Worm (Caenorhabditis elegans): Measurements from ENCODE around the gene srx-47.
A peak's percentile ranks its signal among the peaks of the same experiment; 100 is the strongest.

Gene srx-47

DNA sequence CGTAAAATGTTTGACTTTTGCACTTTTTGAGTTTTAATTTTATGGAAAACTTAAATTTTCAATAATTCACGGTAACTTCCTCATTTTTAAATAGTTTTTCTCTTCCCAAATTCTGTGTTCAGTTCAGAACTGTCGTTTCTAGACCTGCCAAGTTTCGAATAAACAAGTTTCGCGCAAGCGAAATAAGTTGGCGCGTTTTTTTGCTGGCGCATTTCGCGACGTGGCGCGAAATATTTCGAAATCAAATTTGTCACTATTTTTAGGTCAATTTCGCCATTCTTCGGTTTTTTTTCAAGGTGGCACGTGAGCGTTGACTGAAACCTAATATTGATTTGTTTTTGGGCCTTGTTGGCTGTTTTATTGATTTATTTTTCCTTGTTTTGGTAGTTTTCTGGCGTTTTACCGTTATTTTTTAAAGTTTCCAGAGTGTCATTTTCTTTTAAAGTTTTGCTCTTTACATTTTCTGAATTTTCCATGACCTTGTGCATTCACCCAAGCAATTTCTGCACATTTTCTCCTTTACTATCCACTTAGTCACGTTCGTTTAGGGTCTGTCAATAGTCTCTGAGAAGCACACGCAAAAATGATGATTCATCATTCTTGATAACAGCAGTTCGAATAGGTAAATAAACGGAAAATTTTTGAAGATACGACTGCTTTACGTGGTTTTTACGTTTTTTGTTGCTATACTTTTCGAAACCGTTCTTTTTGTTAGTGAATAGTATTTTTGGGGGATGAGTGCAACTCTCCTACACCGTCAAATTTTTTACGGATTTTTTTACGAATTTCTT is 32.9 kb downstream of the srx-47 start (continued):
- TF ChIP-seq hlh-12 (tag; optimal IDR thresholded peaks at IDR 0.05), result no peak
- TF ChIP-seq lin-26 (GFP tag; IDR thresholded peaks at IDR 0.05), result no peak
- TF ChIP-seq ztf-28 (GFP tag; IDR thresholded peaks at IDR 0.05), result 0 out of 2 replicates have a peak, but pooled peaks have one; percentile 80
- peak in 2 of 3 experiments; percentile 16 to 77 for TF ChIP-seq lin-35 (GFP tag; optimal IDR thresholded peaks at IDR 0.05)
- TF ChIP-seq nhr-90 (tag; optimal IDR thresholded peaks at IDR 0.05), result no peak
- no peak for TF ChIP-seq zim-3 (tag; optimal IDR thresholded peaks at IDR 0.05)
- no peak for TF ChIP-seq K12H6.12 (tag; optimal IDR thresholded peaks at IDR 0.05)
- peak; percentile 94 for TF ChIP-seq dox-1 (GFP tag; IDR thresholded peaks at IDR 0.05)
- TF ChIP-seq fkh-3 (tag; optimal IDR thresholded peaks at IDR 0.05), result no peak
- TF ChIP-seq hsf-1 (GFP tag; IDR thresholded peaks at IDR 0.05), result peak; percentile 89
- no peak for TF ChIP-seq nhr-80 (tag; optimal IDR thresholded peaks at IDR 0.05)
- no peak for TF ChIP-seq F57A8.1 (GFP tag; optimal IDR thresholded peaks at IDR 0.05)
- TF ChIP-seq let-607 (tag; optimal IDR thresholded peaks at IDR 0.05), result no peak
- TF ChIP-seq mel-28 (tag; optimal IDR thresholded peaks at IDR 0.05; ENCODE audit: borderline replicate concordance), result no peak
- peak; percentile 71 for TF ChIP-seq cebp-1 (GFP tag; IDR thresholded peaks at IDR 0.05)
- TF ChIP-seq cebp-1 (tag; optimal IDR thresholded peaks at IDR 0.05), result peak; percentile 82
- peak; percentile 83 for TF ChIP-seq tlf-1 (GFP tag; optimal IDR thresholded peaks at IDR 0.05)
- no peak for TF ChIP-seq B0261.1 (tag; optimal IDR thresholded peaks at IDR 0.05)
- TF ChIP-seq rec-8 (tag; optimal IDR thresholded peaks at IDR 0.05), result no peak
- TF ChIP-seq rpc-1 (optimal IDR thresholded peaks at IDR 0.05), result no peak
- peak; percentile 5 for TF ChIP-seq rpc-1 (tag; optimal IDR thresholded peaks at IDR 0.05)
- TF ChIP-seq Y95B8A.8 (GFP tag; IDR thresholded peaks at IDR 0.05), result peak; percentile 91; the same call in 1 of the 2 replicates
- peak; percentile 100 for TF ChIP-seq madf-8 (GFP tag; conservative IDR thresholded peaks at IDR 0.05)
- TF ChIP-seq Y56A3A.18 (GFP tag; IDR thresholded peaks at IDR 0.05), result no peak
- peak; percentile 82 for TF ChIP-seq F49E8.2 (tag; optimal IDR thresholded peaks at IDR 0.05; ENCODE audit: insufficient read depth)
- no peak for TF ChIP-seq ceh-27 (GFP tag; optimal IDR thresholded peaks at IDR 0.05)
- TF ChIP-seq efl-1 (GFP tag; optimal IDR thresholded peaks at IDR 0.05), result peak; percentile 99
- TF ChIP-seq hmg-1.2 (GFP tag; IDR thresholded peaks at IDR 0.05), result peak; percentile 67; the same call in 1 of the 2 replicates
- TF ChIP-seq D2030.7 (GFP tag; IDR thresholded peaks at IDR 0.05), result peak; percentile 98; the same call in 1 of the 2 replicates
- TF ChIP-seq madf-3 (GFP tag; IDR thresholded peaks at IDR 0.05), result peak; percentile 92
- no peak for TF ChIP-seq nhr-120 (GFP tag; IDR thresholded peaks at IDR 0.05)
- no peak for TF ChIP-seq Y67H2A.10 (GFP tag; conservative IDR thresholded peaks at IDR 0.05)
- peak; percentile 94 for TF ChIP-seq snpc-3.4 (tag; optimal IDR thresholded peaks at IDR 0.05)
- no peak for TF ChIP-seq nfya-2 (GFP tag; IDR thresholded peaks at IDR 0.05)
- TF ChIP-seq madf-6 (GFP tag; IDR thresholded peaks at IDR 0.05), result peak; percentile 100
- 0 out of 2 replicates have a peak, but pooled peaks have one; percentile 75 for TF ChIP-seq aptf-3 (GFP tag; IDR thresholded peaks at IDR 0.05)
- no peak for TF ChIP-seq T26A5.8 (tag; optimal IDR thresholded peaks at IDR 0.05)
- TF ChIP-seq ztf-26 (tag; optimal IDR thresholded peaks at IDR 0.05), result no peak
- no peak for TF ChIP-seq unc-62 (GFP tag; optimal IDR thresholded peaks at IDR 0.05)
- TF ChIP-seq dpl-1 (GFP tag; optimal IDR thresholded peaks at IDR 0.05), result peak; percentile 98
- no peak for TF ChIP-seq F22D6.2 (tag; optimal IDR thresholded peaks at IDR 0.05)
- TF ChIP-seq let-526 (GFP tag; IDR thresholded peaks at IDR 0.05), result no peak
- no peak; the same call in 1 of the 2 replicates for TF ChIP-seq ceh-100 (GFP tag; IDR thresholded peaks at IDR 0.05)
- TF ChIP-seq F23B12.7 (tag; optimal IDR thresholded peaks at IDR 0.05; ENCODE audit: insufficient read depth), result no peak
- TF ChIP-seq pha-4 (tag; optimal IDR thresholded peaks at IDR 0.05), result no peak
- no peak for TF ChIP-seq zfh-2 (GFP tag; conservative IDR thresholded peaks at IDR 0.05)
- no peak for TF ChIP-seq egl-18 (GFP tag; IDR thresholded peaks at IDR 0.05)

Data from whole organism, young adult.